Fruit fly (Drosophila melanogaster): ENCODE measurements around the gene CG7632.

Gene CG7632

DNA sequence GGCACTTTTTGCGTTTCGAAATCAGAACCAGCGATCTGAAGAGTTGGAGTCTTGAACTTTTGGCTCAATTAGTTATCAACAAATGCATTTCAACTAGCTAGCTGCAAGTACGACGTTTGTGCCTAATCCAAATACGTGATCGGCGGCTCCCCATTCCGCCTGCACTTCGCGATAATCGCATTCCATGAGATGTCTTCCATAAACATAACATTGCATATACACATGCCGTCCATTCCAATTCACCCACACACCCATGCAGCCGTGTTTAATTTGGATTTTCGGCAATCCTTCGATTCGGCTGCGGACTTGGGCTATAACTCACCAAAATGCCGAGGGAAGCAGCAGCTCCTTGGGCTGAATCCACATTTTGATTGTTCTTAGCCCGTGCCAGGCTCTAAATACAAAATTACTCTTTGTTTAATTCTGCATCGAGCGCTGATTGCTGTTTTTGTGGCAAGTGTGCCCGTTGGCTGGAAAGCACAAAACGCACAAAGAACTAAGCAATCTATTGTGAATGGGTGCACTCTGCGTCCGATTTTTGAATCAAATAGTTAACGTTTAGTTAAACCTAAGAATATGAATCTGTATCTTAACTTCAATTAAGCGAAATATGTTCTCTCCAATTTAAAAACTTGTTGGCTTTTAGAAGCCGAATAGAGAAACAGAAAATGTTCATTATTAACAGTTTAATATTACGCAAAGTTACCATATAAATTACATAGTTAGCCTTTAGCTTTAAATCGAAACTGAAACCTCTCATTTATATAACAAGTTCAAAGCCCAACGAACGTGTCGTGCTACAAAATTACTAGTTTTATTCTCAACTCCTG, 39.0 kb downstream of the CG7632 start, which contains the start of the genes Tbc1d8-9 and CG32436:
Tbc1d8-9 (minus strand) TSS at position 463 of the 830 bp plus-strand sequence.
CG32436 (plus strand) TSS at position 780 of the 830 bp plus-strand sequence.
- no peak for TF ChIP-seq dsf (GFP tag; optimal IDR thresholded peaks at IDR 0.05; ENCODE audit: borderline replicate concordance)
- TF ChIP-seq OdsH (GFP tag; optimal IDR thresholded peaks at IDR 0.05), result peak; percentile 49

- no peak for TF ChIP-seq br (GFP tag; optimal IDR thresholded peaks at IDR 0.05)
- TF ChIP-seq psq (GFP tag; optimal IDR thresholded peaks at IDR 0.05), result peak; percentile 72
- TF ChIP-seq Jra (GFP tag; optimal IDR thresholded peaks at IDR 0.05), result peak; percentile 33
- TF ChIP-seq rgr (GFP tag; optimal IDR thresholded peaks at IDR 0.05), result no peak
- TF ChIP-seq h (GFP tag; optimal IDR thresholded peaks at IDR 0.05), result peak; percentile 29
- TF ChIP-seq lola (GFP tag; optimal IDR thresholded peaks at IDR 0.05), result no peak
- TF ChIP-seq Dfd (GFP tag; optimal IDR thresholded peaks at IDR 0.05), result no peak
- TF ChIP-seq CrebA (GFP tag; optimal IDR thresholded peaks at IDR 0.05; ENCODE audit: borderline replicate concordance), result no peak
- TF ChIP-seq Myc (optimal IDR thresholded peaks at IDR 0.05), result no peak
These were observed 42.1 kb downstream of the CG7632 start for dm6 chr3L:21346463-21347196.

dm6 chr3L:21347197-21347831, 42.8 kb downstream of the CG7632 start:
- peak; percentile 26 for TF ChIP-seq br (GFP tag; optimal IDR thresholded peaks at IDR 0.05)
- TF ChIP-seq rgr (GFP tag; optimal IDR thresholded peaks at IDR 0.05), result peak; percentile 43
- TF ChIP-seq ey (GFP tag; optimal IDR thresholded peaks at IDR 0.05), result peak; percentile 22
- peak; percentile 64 for TF ChIP-seq fru (GFP tag; optimal IDR thresholded peaks at IDR 0.05)
- TF ChIP-seq Mio (GFP tag; optimal IDR thresholded peaks at IDR 0.05), result no peak
- peak in 1 of 2 experiments; percentile 59 for TF ChIP-seq foxo (GFP tag; optimal IDR thresholded peaks at IDR 0.05)
- TF ChIP-seq dmrt93B (GFP tag; optimal IDR thresholded peaks at IDR 0.05), result peak; percentile 3
- peak; percentile 28 for TF ChIP-seq psq (GFP tag; optimal IDR thresholded peaks at IDR 0.05)
- peak; percentile 40 for TF ChIP-seq CG32264 (GFP tag; optimal IDR thresholded peaks at IDR 0.05)
- peak; percentile 38 for TF ChIP-seq sv (GFP tag; optimal IDR thresholded peaks at IDR 0.05)
- peak; percentile 31 for TF ChIP-seq woc (GFP tag; optimal IDR thresholded peaks at IDR 0.05)
- no peak for TF ChIP-seq dl (GFP tag; optimal IDR thresholded peaks at IDR 0.05; ENCODE audit: insufficient read depth in 1 of 2, partially characterized antibody in 2 of 2)
- no peak for TF ChIP-seq Abd-B (GFP tag; optimal IDR thresholded peaks at IDR 0.05)
- no peak for TF ChIP-seq h (GFP tag; optimal IDR thresholded peaks at IDR 0.05)

DNA sequence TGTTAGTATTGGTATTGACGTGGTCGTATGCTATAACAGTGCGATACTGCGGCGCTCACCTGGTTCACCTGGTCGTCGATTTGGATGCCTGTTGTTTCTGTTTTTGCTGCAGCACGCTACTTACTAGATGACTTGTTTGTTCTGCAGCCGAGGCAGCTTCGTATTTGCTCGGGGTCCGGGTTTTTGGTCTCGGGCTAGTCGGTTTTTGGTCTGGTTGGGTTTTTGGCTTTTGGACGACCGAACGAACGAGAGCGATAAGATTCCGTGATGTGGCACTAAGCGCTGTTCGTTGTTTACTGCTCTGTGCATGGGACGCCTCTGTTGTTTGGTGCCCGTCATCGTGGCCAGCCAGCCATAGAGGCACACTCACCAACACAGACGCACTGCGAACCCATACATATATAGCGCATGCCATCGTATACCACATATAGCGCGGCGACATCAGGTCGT, 44.5 kb downstream of the CG7632 start, which contains the start of gene ebd2:
ebd2 (minus strand) TSS at position 306 of the 450 bp plus-strand sequence.
- TF ChIP-seq OdsH (GFP tag; optimal IDR thresholded peaks at IDR 0.05), result peak; percentile 34
- TF ChIP-seq h (GFP tag; optimal IDR thresholded peaks at IDR 0.05), result peak; percentile 58
- peak; percentile 32 for TF ChIP-seq psq (GFP tag; optimal IDR thresholded peaks at IDR 0.05)
- peak; percentile 6 for TF ChIP-seq br (GFP tag; optimal IDR thresholded peaks at IDR 0.05)
- no peak for TF ChIP-seq ey (GFP tag; optimal IDR thresholded peaks at IDR 0.05)
- peak; percentile 49 for TF ChIP-seq fru (GFP tag; optimal IDR thresholded peaks at IDR 0.05)
- peak; percentile 76 for TF ChIP-seq CrebA (GFP tag; optimal IDR thresholded peaks at IDR 0.05; ENCODE audit: borderline replicate concordance)
- TF ChIP-seq foxo (GFP tag; optimal IDR thresholded peaks at IDR 0.05), result peak in 1 of 2 experiments; percentile 2
- TF ChIP-seq Jra (GFP tag; optimal IDR thresholded peaks at IDR 0.05), result peak; percentile 30
- TF ChIP-seq Mio (GFP tag; optimal IDR thresholded peaks at IDR 0.05), result no peak
- TF ChIP-seq sage (GFP tag; optimal IDR thresholded peaks at IDR 0.05), result no peak
- TF ChIP-seq dl (GFP tag; optimal IDR thresholded peaks at IDR 0.05; ENCODE audit: insufficient read depth in 1 of 2, partially characterized antibody in 2 of 2), result no peak
- peak; percentile 9 for TF ChIP-seq Rel (GFP tag; optimal IDR thresholded peaks at IDR 0.05)
- TF ChIP-seq Rel (tag; optimal IDR thresholded peaks at IDR 0.05), result no peak
- TF ChIP-seq woc (GFP tag; optimal IDR thresholded peaks at IDR 0.05), result no peak
- peak; percentile 72 for TF ChIP-seq Hr83 (GFP tag; optimal IDR thresholded peaks at IDR 0.05; ENCODE audit: poor library complexity, severe bottlenecking)
- TF ChIP-seq N (GFP tag; optimal IDR thresholded peaks at IDR 0.05), result no peak
- no peak for TF ChIP-seq brk (GFP tag; optimal IDR thresholded peaks at IDR 0.05)
